Worm (Caenorhabditis elegans): Measurements from ENCODE around the gene R10H10.4.

DNA sequence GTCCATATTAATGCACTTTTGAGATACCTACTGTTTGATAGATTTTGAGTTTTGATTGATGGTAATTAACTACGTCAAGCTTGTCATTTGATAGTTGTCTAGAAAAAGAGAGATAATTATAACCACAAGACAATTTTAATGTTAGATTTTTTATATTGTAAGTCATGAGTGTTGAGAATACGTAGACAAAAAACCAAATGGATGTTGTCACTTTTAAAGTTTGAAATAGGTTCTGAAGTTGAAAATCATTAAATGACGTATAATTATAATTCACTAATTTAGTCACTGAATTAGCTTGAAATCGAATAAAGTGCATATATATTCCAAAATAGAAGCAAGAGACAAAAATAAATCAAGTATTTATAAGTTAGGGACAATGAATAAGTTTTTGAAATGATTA lies 42.4 kb upstream of the R10H10.4 start:
- TF ChIP-seq K09A11.1 (tag; optimal IDR thresholded peaks at IDR 0.05; ENCODE audit: insufficient read depth) (no peak), ets-4 (tag; optimal IDR thresholded peaks at IDR 0.05) (no peak), pqm-1 (tag; optimal IDR thresholded peaks at IDR 0.05) (no peak), pha-2 (tag; optimal IDR thresholded peaks at IDR 0.05) (no peak), unc-55 (GFP tag; optimal IDR thresholded peaks at IDR 0.05) (no peak), Y22D7AL.16 (tag; optimal IDR thresholded peaks at IDR 0.05) (no peak), ceh-19 (GFP tag; optimal IDR thresholded peaks at IDR 0.05) (no peak), dve-1 (tag; optimal IDR thresholded peaks at IDR 0.05) (no peak), ama-1 (optimal IDR thresholded peaks at IDR 0.05) (no peak), ceh-18 (tag; optimal IDR thresholded peaks at IDR 0.05) (no peak), lin-11 (tag; optimal IDR thresholded peaks at IDR 0.05) (no peak)
